Fruit fly (Drosophila melanogaster) whole organism, embryonic: ENCODE measurements around the gene dome.
A peak's percentile ranks its signal among the peaks of the same experiment; 100 is the strongest.

Experiments used
- Bteb2 ChIP-seq: fragments of 200-800 bp; sonication (Bioruptor generic); optimal IDR thresholded peaks from 2 replicates; lab custom pipeline; 2016; ENCODE audit warnings: missing biosample characterization, missing genetic modification characterization
- CG10209 ChIP-seq: fragments of 200-800 bp; sonication (Bioruptor generic); optimal IDR thresholded peaks from 3 replicates; lab custom pipeline; 2017; ENCODE audit warnings: missing biosample characterization, mild to moderate bottlenecking, missing genetic modification characterization, missing genetic modification reagents
- CG10366 ChIP-seq: fragments of 200-800 bp; sonication (Bioruptor generic); IDR thresholded peaks from 2 replicates; pipeline ENCODE4 v1.3.6; 2022; ENCODE audit warnings: missing biosample characterization, missing genetic modification characterization
- CG11695 ChIP-seq: fragments of 200-800 bp; sonication (Bioruptor generic); IDR thresholded peaks from 3 replicates; pipeline ENCODE4 v1.3.6; 2022; ENCODE audit warnings: missing biosample characterization, missing genetic modification characterization
- CG1233 ChIP-seq: fragments of 200-800 bp; sonication (Bioruptor generic); optimal IDR thresholded peaks from 4 replicates; lab custom pipeline; 2018; ENCODE audit warnings: missing biosample characterization, mild to moderate bottlenecking, missing genetic modification characterization
- CG15011 ChIP-seq: fragments of 200-800 bp; sonication (Bioruptor generic); optimal IDR thresholded peaks from 3 replicates; lab custom pipeline; 2018; ENCODE audit warnings: missing biosample characterization, mild to moderate bottlenecking, missing genetic modification characterization
- CG1603 ChIP-seq: fragments of 200-800 bp; sonication (Bioruptor generic); optimal IDR thresholded peaks from 2 replicates; lab custom pipeline; 2019; ENCODE audit warnings: missing biosample characterization, mild to moderate bottlenecking, missing genetic modification characterization, moderate library complexity
- CG17328 ChIP-seq: fragments of 200-800 bp; sonication (Bioruptor generic); IDR thresholded peaks from 2 replicates; pipeline ENCODE4 v1.3.6; 2022; ENCODE audit warnings: missing biosample characterization, missing genetic modification characterization
- CG17361 ChIP-seq: fragments of 200-800 bp; sonication (Bioruptor generic); IDR thresholded peaks from 3 replicates; pipeline ENCODE4 v1.3.6; 2022; ENCODE audit warnings: missing biosample characterization, missing genetic modification characterization
- CG17829 ChIP-seq: fragments of 200-800 bp; optimal IDR thresholded peaks from 2 replicates; lab custom pipeline; 2019; ENCODE audit warnings: missing biosample characterization, mild to moderate bottlenecking, missing genetic modification characterization, moderate library complexity
- CG1832 ChIP-seq: fragments of 200-800 bp; sonication (Bioruptor generic); optimal IDR thresholded peaks from 2 replicates; lab custom pipeline; 2017; ENCODE audit warnings: missing biosample characterization, mild to moderate bottlenecking, missing genetic modification characterization, inconsistent platforms
- CG2129 ChIP-seq: fragments of 200-800 bp; sonication (Bioruptor generic); IDR thresholded peaks from 2 replicates; pipeline ENCODE4 v1.3.6; 2022; ENCODE audit warnings: missing biosample characterization, missing genetic modification characterization; ENCODE audit not compliant: partially characterized antibody
- CG2678 ChIP-seq: fragments of 200-800 bp; sonication (Bioruptor generic); optimal IDR thresholded peaks from 3 replicates; lab custom pipeline; 2019; ENCODE audit warnings: missing biosample characterization, mild to moderate bottlenecking, missing genetic modification characterization, moderate library complexity
- CG32772 ChIP-seq: fragments of 200-800 bp; sonication (Bioruptor generic); IDR thresholded peaks from 2 replicates; pipeline ENCODE4 v1.3.6; 2022; ENCODE audit warnings: missing biosample characterization, missing genetic modification characterization
- CG33213 ChIP-seq: fragments of 200-800 bp; sonication (Bioruptor generic); optimal IDR thresholded peaks from 3 replicates; lab custom pipeline; 2016; ENCODE audit warnings: missing biosample characterization, missing genetic modification characterization
- CG33557 ChIP-seq: fragments of 200-800 bp; sonication (Bioruptor generic); optimal IDR thresholded peaks from 2 replicates; lab custom pipeline; 2019; ENCODE audit warnings: missing biosample characterization, mild to moderate bottlenecking, missing genetic modification characterization, moderate library complexity
- CG3726 ChIP-seq: fragments of 200-800 bp; sonication (Bioruptor generic); IDR thresholded peaks from 3 replicates; pipeline ENCODE4, ENCODE4 v1.3.6; 2022; ENCODE audit warnings: missing biosample characterization, missing genetic modification characterization
- CG3995 ChIP-seq: fragments of 200-800 bp; sonication (Bioruptor generic); optimal IDR thresholded peaks from 3 replicates; lab custom pipeline; 2016; ENCODE audit warnings: missing biosample characterization, missing genetic modification characterization
- CG42726 ChIP-seq: fragments of 200-800 bp; sonication (Bioruptor generic); IDR thresholded peaks from 2 replicates; pipeline ENCODE4 v1.3.6; 2022; ENCODE audit warnings: missing biosample characterization, missing genetic modification characterization; ENCODE audit not compliant: partially characterized antibody
- CG4617 ChIP-seq: fragments of 200-800 bp; sonication (Bioruptor generic); optimal IDR thresholded peaks from 3 replicates; lab custom pipeline; 2016; ENCODE audit warnings: missing biosample characterization, missing genetic modification characterization, borderline replicate concordance
- CG4730 ChIP-seq: fragments of 200-800 bp; sonication (Bioruptor generic); IDR thresholded peaks from 2 replicates; pipeline ENCODE4 v1.3.6; 2022; ENCODE audit warnings: missing biosample characterization, missing genetic modification characterization
- CG9609 ChIP-seq: fragments of 200-800 bp; sonication (Bioruptor generic); optimal IDR thresholded peaks from 3 replicates; lab custom pipeline; 2016; ENCODE audit warnings: missing biosample characterization, missing genetic modification characterization
- CG9876 ChIP-seq: fragments of 200-800 bp; sonication (Bioruptor generic); optimal IDR thresholded peaks from 2 replicates; lab custom pipeline; 2016; ENCODE audit warnings: missing biosample characterization, missing genetic modification characterization
- Gug ChIP-seq: fragments of 200-800 bp; sonication (Bioruptor generic); IDR thresholded peaks from 4 replicates; pipeline ENCODE4 v1.3.6; 2022; ENCODE audit warnings: missing biosample characterization, missing genetic modification characterization
- Hand ChIP-seq: fragments of 200-800 bp; sonication (Bioruptor generic); optimal IDR thresholded peaks from 2 replicates; lab custom pipeline; 2017; ENCODE audit warnings: mild to moderate bottlenecking, missing biosample characterization, missing genetic modification reagents, missing genetic modification characterization
- NC2β ChIP-seq: fragments of 200-800 bp; sonication (Bioruptor generic); optimal IDR thresholded peaks from 2 replicates; lab custom pipeline; 2016; ENCODE audit warnings: missing biosample characterization, missing genetic modification characterization
- NFAT ChIP-seq: fragments of 200-800 bp; sonication (Bioruptor generic); IDR thresholded peaks from 2 replicates; pipeline ENCODE4 v1.3.6; 2022; ENCODE audit warnings: missing biosample characterization, missing genetic modification characterization
- Ravus ChIP-seq: fragments of 200-800 bp; sonication (Bioruptor generic); IDR thresholded peaks from 2 replicates; pipeline ENCODE4 v1.3.6; 2022; ENCODE audit warnings: missing biosample characterization, missing genetic modification characterization
- Scr ChIP-seq: fragments of 200-800 bp; sonication (Bioruptor generic); IDR thresholded peaks from 2 replicates; pipeline ENCODE4 v1.3.6; 2022; ENCODE audit warnings: missing biosample characterization, missing genetic modification characterization; ENCODE audit not compliant: partially characterized antibody
- Sox100B ChIP-seq: fragments of 200-800 bp; sonication (Bioruptor generic); optimal IDR thresholded peaks from 3 replicates; lab custom pipeline; 2018; ENCODE audit warnings: missing biosample characterization, mild to moderate bottlenecking, missing genetic modification characterization
- Ssrp ChIP-seq: fragments of 200-800 bp; sonication (Bioruptor generic); optimal IDR thresholded peaks from 2 replicates; lab custom pipeline; 2018; ENCODE audit warnings: missing biosample characterization, mild to moderate bottlenecking, missing genetic modification characterization, moderate library complexity
- amos ChIP-seq: fragments of 200-800 bp; sonication (Bioruptor generic); IDR thresholded peaks from 2 replicates; pipeline ENCODE4 v1.3.6; 2022; ENCODE audit warnings: missing biosample characterization, missing genetic modification characterization; ENCODE audit not compliant: partially characterized antibody
- cad ChIP-seq: fragments of >200 bp; optimal IDR thresholded peaks from 2 replicates; lab custom pipeline; 2017; ENCODE audit warnings: missing biosample characterization, missing genetic modification characterization
- chinmo ChIP-seq: fragments of 200-800 bp; sonication (Bioruptor generic); IDR thresholded peaks from 4 replicates; pipeline ENCODE4 v1.3.6; 2022; ENCODE audit warnings: missing biosample characterization, missing genetic modification characterization; ENCODE audit not compliant: partially characterized antibody
- esg ChIP-seq: fragments of 200-800 bp; sonication (Bioruptor generic); conservative IDR thresholded peaks from 2 replicates; pipeline ENCODE4 v1.3.6; 2022; ENCODE audit warnings: missing biosample characterization, missing genetic modification characterization
- exex ChIP-seq: fragments of 200-800 bp; sonication (Bioruptor generic); optimal IDR thresholded peaks from 4 replicates; lab custom pipeline; 2018; ENCODE audit warnings: missing biosample characterization, mild to moderate bottlenecking, missing genetic modification characterization, moderate library complexity
- grn ChIP-seq: fragments of 200-800 bp; sonication (Bioruptor generic); optimal IDR thresholded peaks from 3 replicates; lab custom pipeline; 2017; ENCODE audit warnings: missing biosample characterization, missing genetic modification characterization
- hkb ChIP-seq, 2 experiments: fragments of 200-800 bp in 1 of 2; fragments of >200 bp in 1 of 2; sonication (Bioruptor generic) in 1 of 2; IDR thresholded peaks in 1 of 2; optimal IDR thresholded peaks in 1 of 2; 2 replicates each; pipeline versions ENCODE4 v1.3.6 to Lab custom; 2017 to 2022; ENCODE audit warnings: missing biosample characterization in 1 of 2, missing genetic modification characterization in 1 of 2
- hth ChIP-seq: fragments of >200 bp; optimal IDR thresholded peaks from 2 replicates; lab custom pipeline; 2017; ENCODE audit warnings: inconsistent platforms
- lilli ChIP-seq: fragments of 200-800 bp; sonication (Bioruptor generic); optimal IDR thresholded peaks from 3 replicates; lab custom pipeline; 2016; ENCODE audit warnings: missing biosample characterization, missing genetic modification characterization
- mld ChIP-seq: fragments of 200-800 bp; sonication (Bioruptor generic); IDR thresholded peaks from 3 replicates; pipeline ENCODE4 v1.3.6; 2022; ENCODE audit warnings: missing biosample characterization, missing genetic modification characterization; ENCODE audit not compliant: partially characterized antibody
- nmo ChIP-seq: fragments of 200-800 bp; sonication (Bioruptor generic); optimal IDR thresholded peaks from 2 replicates; lab custom pipeline; 2018; ENCODE audit warnings: missing biosample characterization, mild to moderate bottlenecking, missing genetic modification characterization, moderate library complexity
- onecut ChIP-seq: fragments of 200-800 bp; sonication (Bioruptor generic); IDR thresholded peaks from 2 replicates; pipeline ENCODE4 v1.3.6; 2022; ENCODE audit warnings: missing biosample characterization, missing genetic modification characterization
- pum ChIP-seq: fragments of 200-800 bp; sonication (Bioruptor generic); optimal IDR thresholded peaks from 2 replicates; lab custom pipeline; 2016; ENCODE audit warnings: missing biosample characterization, missing genetic modification characterization
- pzg ChIP-seq: fragments of 200-800 bp; sonication (Bioruptor generic); optimal IDR thresholded peaks from 3 replicates; lab custom pipeline; 2018; ENCODE audit warnings: missing biosample characterization, mild to moderate bottlenecking, missing genetic modification characterization, moderate library complexity
- repo ChIP-seq: fragments of 200-800 bp; sonication (Bioruptor generic); optimal IDR thresholded peaks from 2 replicates; lab custom pipeline; 2016; ENCODE audit warnings: missing biosample characterization, missing genetic modification characterization
- trh ChIP-seq: fragments of 200-800 bp; sonication (Bioruptor generic); optimal IDR thresholded peaks from 2 replicates; lab custom pipeline; 2016; ENCODE audit warnings: missing biosample characterization, missing genetic modification characterization
- unpg ChIP-seq: fragments of 200-800 bp; sonication (Bioruptor generic); optimal IDR thresholded peaks from 3 replicates; lab custom pipeline; 2018; ENCODE audit warnings: missing biosample characterization, mild to moderate bottlenecking, missing genetic modification characterization, moderate library complexity
- wdn ChIP-seq: fragments of 200-800 bp; sonication (Bioruptor generic); IDR thresholded peaks from 2 replicates; pipeline ENCODE4 v1.3.6; 2022; ENCODE audit warnings: missing biosample characterization, missing genetic modification characterization

The dome gene

DNA sequence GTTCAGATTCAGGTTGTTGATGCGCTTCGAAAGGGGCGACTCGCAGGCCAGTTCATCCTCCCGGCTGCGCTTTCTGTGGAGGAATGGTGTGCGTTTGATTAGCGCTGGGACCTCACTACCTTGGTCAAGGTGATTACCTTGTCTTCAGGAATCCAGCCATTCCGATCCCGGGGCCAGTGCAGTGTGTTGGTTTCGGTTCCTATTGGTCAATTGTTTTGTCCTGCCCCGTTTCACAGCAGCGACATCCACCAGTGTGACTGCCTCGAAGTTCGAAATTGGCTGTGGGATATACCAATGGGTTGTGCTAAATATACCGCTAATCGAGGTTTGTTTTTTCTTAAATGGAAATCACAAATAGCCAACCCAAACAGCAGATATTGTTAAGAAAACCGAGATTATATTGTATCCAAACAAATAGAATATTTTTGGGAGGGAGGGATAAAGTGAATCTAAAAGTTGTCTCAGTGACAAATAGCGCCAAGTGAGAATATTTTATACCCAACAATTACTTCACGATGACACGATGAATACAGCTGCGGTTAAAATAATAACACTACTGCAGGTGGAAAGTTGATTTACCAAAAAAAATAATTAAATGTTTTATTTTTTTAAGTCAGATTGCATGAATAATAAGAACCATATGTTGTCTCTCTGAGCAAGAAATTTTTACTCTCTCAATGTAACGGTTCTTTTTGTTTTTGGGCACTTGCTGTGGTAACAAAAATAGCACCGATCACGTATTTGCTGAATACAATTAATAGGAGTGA, 11.7 kb upstream of the dome start, which contains the start of gene CG14229 (continued):
- TF ChIP-seq repo (GFP tag; lab: Kevin White, UChicago) = no peak
- peak; percentile 78 for TF ChIP-seq CG3995 (GFP tag; lab: Kevin White, UChicago)
- TF ChIP-seq CG15011 (GFP tag; lab: Kevin White, UChicago) = no peak
- no peak for TF ChIP-seq pum
- TF ChIP-seq hkb (optimal IDR thresholded peaks at IDR 0.05; lab: Kevin White, UChicago) = no peak
- 0 out of 2 replicates have a peak, but pooled peaks have one; percentile 26 for TF ChIP-seq hkb (GFP tag; IDR thresholded peaks at IDR 0.05; lab: Robert Waterston, UW)
- 0 out of 2 replicates have a peak, but pooled peaks have one; percentile 17 for TF ChIP-seq CG32772 (GFP tag; lab: Robert Waterston, UW)
- no peak for TF ChIP-seq CG10209 (GFP tag; lab: Kevin White, UChicago)
- no peak for TF ChIP-seq CG33557 (GFP tag; lab: Kevin White, UChicago)
- no peak for TF ChIP-seq CG33213
- TF ChIP-seq CG42726 (GFP tag; lab: Robert Waterston, UW) = no peak
- no peak for TF ChIP-seq nmo (GFP tag; lab: Kevin White, UChicago)
- no peak for TF ChIP-seq Sox100B
- TF ChIP-seq cad (GFP tag; lab: Kevin White, UChicago) = no peak
- TF ChIP-seq CG11695 (GFP tag; lab: Robert Waterston, UW) = peak; percentile 53; the same call in 1 of the 3 replicates
- 0 out of 2 replicates have a peak, but pooled peaks have one; percentile 16 for TF ChIP-seq amos (GFP tag; lab: Robert Waterston, UW)
- no peak for TF ChIP-seq trh
- TF ChIP-seq NC2β (GFP tag; lab: Kevin White, UChicago) = no peak
- no peak for TF ChIP-seq exex (tag; lab: Kevin White, UChicago)
- no peak for TF ChIP-seq CG17328 (GFP tag; lab: Robert Waterston, UW)
- TF ChIP-seq pzg (GFP tag; lab: Kevin White, UChicago) = peak; percentile 44
- no peak for TF ChIP-seq Bteb2 (GFP tag; lab: Kevin White, UChicago)
- no peak for TF ChIP-seq mld (GFP tag; lab: Robert Waterston, UW)
- TF ChIP-seq CG2678 = peak; percentile 7
- TF ChIP-seq CG17829 = no peak
- no peak for TF ChIP-seq Gug (GFP tag; lab: Robert Waterston, UW)
- no peak for TF ChIP-seq esg (GFP tag; lab: Robert Waterston, UW)
- TF ChIP-seq CG1832 (GFP tag; lab: Kevin White, UChicago) = no peak
- no peak for TF ChIP-seq chinmo (GFP tag; lab: Robert Waterston, UW)
- no peak for TF ChIP-seq NFAT
- TF ChIP-seq CG17361 = no peak
- no peak for TF ChIP-seq Ssrp (tag; lab: Kevin White, UChicago)
- peak; percentile 40; the same call in 1 of the 2 replicates for TF ChIP-seq CG4730 (GFP tag; lab: Robert Waterston, UW)
- TF ChIP-seq CG2129 (GFP tag; lab: Robert Waterston, UW) = no peak
- TF ChIP-seq Ravus (GFP tag; lab: Robert Waterston, UW) = no peak
- TF ChIP-seq onecut = no peak
- TF ChIP-seq unpg (GFP tag; lab: Kevin White, UChicago) = no peak
- no peak for TF ChIP-seq CG1233 (GFP tag; lab: Kevin White, UChicago)
- TF ChIP-seq Hand (GFP tag; lab: Kevin White, UChicago) = no peak
- peak; percentile 42 for TF ChIP-seq CG10366
- no peak for TF ChIP-seq CG9876 (GFP tag; lab: Kevin White, UChicago)
- no peak for TF ChIP-seq CG9609 (GFP tag; lab: Kevin White, UChicago)
- peak; percentile 26 for TF ChIP-seq lilli (GFP tag; lab: Kevin White, UChicago)
- no peak for TF ChIP-seq hth
- TF ChIP-seq wdn (GFP tag; lab: Robert Waterston, UW) = no peak
- no peak for TF ChIP-seq CG4617
- no peak for TF ChIP-seq CG3726
- no peak for TF ChIP-seq grn (GFP tag; lab: Kevin White, UChicago)
- TF ChIP-seq CG1603 = peak; percentile 9
- TF ChIP-seq Scr (GFP tag; lab: Robert Waterston, UW) = peak; percentile 37; the same call in 1 of the 2 replicates
